Fruit fly (Drosophila melanogaster): ENCODE data around the gene CG7886.

Gene CG7886

dm6 chr3R:14590753-14591535, 51.4 kb downstream of the CG7886 start (continued):
- peak; percentile 79 for TF ChIP-seq CG17385 (GFP tag; optimal IDR thresholded peaks at IDR 0.05)
- TF ChIP-seq row (GFP tag; IDR thresholded peaks at IDR 0.05): peak; percentile 82
- TF ChIP-seq CG31224 (GFP tag; IDR thresholded peaks at IDR 0.05): peak; percentile 34; the same call in 1 of the 2 replicates
- TF ChIP-seq CG7556 (GFP tag; optimal IDR thresholded peaks at IDR 0.05): peak; percentile 94
- TF ChIP-seq CG15514 (GFP tag; optimal IDR thresholded peaks at IDR 0.05): no peak
- TF ChIP-seq lilli (GFP tag; optimal IDR thresholded peaks at IDR 0.05): peak; percentile 29
- no peak for TF ChIP-seq maf-S (GFP tag; optimal IDR thresholded peaks at IDR 0.05)
- peak; percentile 60 for TF ChIP-seq Nf-YC (tag; optimal IDR thresholded peaks at IDR 0.05)
- no peak for TF ChIP-seq CkIIα-i1 (GFP tag; IDR thresholded peaks at IDR 0.05)
- peak; percentile 93 for TF ChIP-seq D19A (tag; optimal IDR thresholded peaks at IDR 0.05)
- no peak for TF ChIP-seq CG34376 (GFP tag; optimal IDR thresholded peaks at IDR 0.05)
- no peak for TF ChIP-seq zfh2 (GFP tag; optimal IDR thresholded peaks at IDR 0.05)
- peak; percentile 71 for TF ChIP-seq tgo (GFP tag; IDR thresholded peaks at IDR 0.05)
- no peak for TF ChIP-seq Bdp1 (GFP tag; optimal IDR thresholded peaks at IDR 0.05)
- peak; percentile 60; the same call in 1 of the 2 replicates for TF ChIP-seq danr (GFP tag; IDR thresholded peaks at IDR 0.05)
- TF ChIP-seq yki (optimal IDR thresholded peaks at IDR 0.05): no peak
- peak; percentile 88 for TF ChIP-seq Asciz (GFP tag; optimal IDR thresholded peaks at IDR 0.05)
- TF ChIP-seq NK7.1 (GFP tag; optimal IDR thresholded peaks at IDR 0.05): no peak
- 0 out of 3 replicates have a peak, but pooled peaks have one; percentile 47 for TF ChIP-seq ken (GFP tag; IDR thresholded peaks at IDR 0.05)
- TF ChIP-seq her (GFP tag; optimal IDR thresholded peaks at IDR 0.05): no peak
- peak; percentile 19 for TF ChIP-seq Dek (tag; optimal IDR thresholded peaks at IDR 0.05)
- TF ChIP-seq gce (GFP tag; IDR thresholded peaks at IDR 0.05): 0 out of 3 replicates have a peak, but pooled peaks have one; percentile 20
- no peak for TF ChIP-seq amos (GFP tag; IDR thresholded peaks at IDR 0.05; ENCODE audit: partially characterized antibody)
- TF ChIP-seq CG17361 (GFP tag; IDR thresholded peaks at IDR 0.05): peak; percentile 98
- TF ChIP-seq dysf (GFP tag; IDR thresholded peaks at IDR 0.05): peak; percentile 66; the same call in 2 of the 3 replicates
- peak; percentile 52 for TF ChIP-seq cg (GFP tag; optimal IDR thresholded peaks at IDR 0.05)
- peak; percentile 43; the same call in 1 of the 2 replicates for TF ChIP-seq CG14441 (GFP tag; IDR thresholded peaks at IDR 0.05)
- no peak for TF ChIP-seq CG3163 (GFP tag; optimal IDR thresholded peaks at IDR 0.05)
- peak; percentile 58 for TF ChIP-seq Gsc (GFP tag; IDR thresholded peaks at IDR 0.05)
- peak; percentile 93 for TF ChIP-seq Xrp1 (GFP tag; IDR thresholded peaks at IDR 0.05)
- TF ChIP-seq CG17912 (GFP tag; optimal IDR thresholded peaks at IDR 0.05): no peak
- peak; percentile 94 for TF ChIP-seq CoRest (tag; optimal IDR thresholded peaks at IDR 0.05)
- TF ChIP-seq CG3726 (GFP tag; IDR thresholded peaks at IDR 0.05): 0 out of 3 replicates have a peak, but pooled peaks have one; percentile 45
- TF ChIP-seq Oli (tag; optimal IDR thresholded peaks at IDR 0.05): peak; percentile 90
- peak; percentile 76 for TF ChIP-seq CG12942 (GFP tag; optimal IDR thresholded peaks at IDR 0.05)
- no peak for TF ChIP-seq CG3838 (GFP tag; optimal IDR thresholded peaks at IDR 0.05)
- TF ChIP-seq CG9797 (GFP tag; optimal IDR thresholded peaks at IDR 0.05): peak; percentile 1
- no peak for TF ChIP-seq prd (optimal IDR thresholded peaks at IDR 0.05)
- peak; percentile 90 for TF ChIP-seq prd (GFP tag; IDR thresholded peaks at IDR 0.05)
- peak; percentile 37; the same call in 1 of the 2 replicates for TF ChIP-seq CG7372 (GFP tag; IDR thresholded peaks at IDR 0.05)
- peak; percentile 79 for TF ChIP-seq Abd-B (GFP tag; optimal IDR thresholded peaks at IDR 0.05)
- no peak for TF ChIP-seq slbo (GFP tag; IDR thresholded peaks at IDR 0.05)
- TF ChIP-seq B-H1 (GFP tag; IDR thresholded peaks at IDR 0.05): peak; percentile 40; the same call in 2 of the 3 replicates
- peak; percentile 21 for TF ChIP-seq CTCF (GFP tag; optimal IDR thresholded peaks at IDR 0.05)
- 0 out of 2 replicates have a peak, but pooled peaks have one; percentile 27 for TF ChIP-seq dati (GFP tag; IDR thresholded peaks at IDR 0.05)
- TF ChIP-seq Dll (GFP tag; IDR thresholded peaks at IDR 0.05; ENCODE audit: partially characterized antibody): no peak
- TF ChIP-seq zf30C (GFP tag; optimal IDR thresholded peaks at IDR 0.05): peak; percentile 97
- TF ChIP-seq Sry-β (GFP tag; optimal IDR thresholded peaks at IDR 0.05): peak; percentile 52
- no peak for TF ChIP-seq Optix (GFP tag; IDR thresholded peaks at IDR 0.05)
- TF ChIP-seq so (GFP tag; IDR thresholded peaks at IDR 0.05): peak; percentile 77; the same call in 2 of the 3 replicates
- peak; percentile 15 for TF ChIP-seq CG1647 (GFP tag; optimal IDR thresholded peaks at IDR 0.05)

Data from whole organism, embryonic.